Fruit fly (Drosophila melanogaster) whole organism, larva: ENCODE results near the gene CG13898.

ENCODE experiments used
- noc ChIP-seq: fragments of 200-800 bp; sonication (Bioruptor generic); optimal IDR thresholded peaks from 3 replicates; lab custom pipeline; 2019; ENCODE audit warnings: missing biosample characterization, mild to moderate bottlenecking, missing genetic modification characterization, moderate library complexity

The CG13898 gene

dm6 chr3L:781702-782314, 22.0 kb downstream of the CG13898 start:
- TF ChIP-seq noc (tag; lab: Kevin White, UChicago) = peak; percentile 40

dm6 chr3L:780867-781701, 22.8 kb downstream of the CG13898 start:
- TF ChIP-seq noc (tag; lab: Kevin White, UChicago) = peak; percentile 85

dm6 chr3L:780489-780866, 23.4 kb downstream of the CG13898 start:
- no peak for TF ChIP-seq noc (tag; lab: Kevin White, UChicago)

- no peak for TF ChIP-seq noc (tag; lab: Kevin White, UChicago)
These were observed 24.9 kb downstream of the CG13898 start for dm6 chr3L:778977-779376.

dm6 chr3L:777299-777699, 26.6 kb downstream of the CG13898 start:
- no peak for TF ChIP-seq noc (tag; lab: Kevin White, UChicago)

- no peak for TF ChIP-seq noc (tag; lab: Kevin White, UChicago)
These were observed 27.2 kb downstream of the CG13898 start for dm6 chr3L:776696-777095.

- TF ChIP-seq noc (tag; lab: Kevin White, UChicago) = no peak
These were observed 27.6 kb downstream of the CG13898 start for dm6 chr3L:776201-776600.

- TF ChIP-seq noc (tag; lab: Kevin White, UChicago) = no peak
These were observed 28.8 kb downstream of the CG13898 start for dm6 chr3L:775053-775355.

- TF ChIP-seq noc (tag; lab: Kevin White, UChicago) = peak; percentile 11
These were observed 29.4 kb downstream of the CG13898 start for dm6 chr3L:774209-775052.

- no peak for TF ChIP-seq noc (tag; lab: Kevin White, UChicago)
These were observed 31.7 kb downstream of the CG13898 start for dm6 chr3L:772193-772592.

- TF ChIP-seq noc (tag; lab: Kevin White, UChicago) = no peak
These were observed 32.5 kb downstream of the CG13898 start for dm6 chr3L:771361-771760.

- no peak for TF ChIP-seq noc (tag; lab: Kevin White, UChicago)
These were observed 33.6 kb downstream of the CG13898 start for dm6 chr3L:770157-770672.

- TF ChIP-seq noc (tag; lab: Kevin White, UChicago) = no peak
These were observed 34.7 kb downstream of the CG13898 start for dm6 chr3L:769107-769678.

dm6 chr3L:767701-768100, 36.1 kb downstream of the CG13898 start:
- no peak for TF ChIP-seq noc (tag; lab: Kevin White, UChicago)

- no peak for TF ChIP-seq noc (tag; lab: Kevin White, UChicago)
These were observed 37.0 kb downstream of the CG13898 start for dm6 chr3L:766884-767283.

dm6 chr3L:766293-766664, 37.6 kb downstream of the CG13898 start:
- TF ChIP-seq noc (tag; lab: Kevin White, UChicago) = no peak
